Fruit fly (Drosophila melanogaster): ENCODE measurements around the gene Rcd4.

- TF ChIP-seq CTCF (optimal IDR thresholded peaks at IDR 0.05) (no peak), CG8478 (optimal IDR thresholded peaks at IDR 0.05) (no peak)
Observed at dm6 chr2L:8338039-8338438, 44.6 kb upstream of the Rcd4 start, which contains the start of gene witty.
